Worm (Caenorhabditis elegans) whole organism, L2 larva: Measurements from ENCODE around the gene acl-8.

Source experiments
- C34F6.9 ChIP-seq: fragments of 150-350 bp; optimal IDR thresholded peaks from 2 replicates; lab custom pipeline; 2014; ENCODE audit warnings: missing biosample characterization, missing genetic modification characterization
- F13H6.1 ChIP-seq: sonication (generic microtip); optimal IDR thresholded peaks from 2 replicates; lab custom pipeline; 2016; ENCODE audit warnings: missing genetic modification characterization, missing compliant biosample characterization
- Y55F3AM.14 ChIP-seq: fragments of 200-800 bp; sonication (Bioruptor generic); optimal IDR thresholded peaks from 2 replicates; lab custom pipeline; 2018; ENCODE audit warnings: mild to moderate bottlenecking, missing genetic modification characterization, missing compliant biosample characterization
- ZK546.5 ChIP-seq: sonication (generic microtip); optimal IDR thresholded peaks from 2 replicates; lab custom pipeline; 2017; ENCODE audit warnings: missing biosample characterization, missing genetic modification characterization
- alr-1 ChIP-seq: fragments of 150-350 bp; optimal IDR thresholded peaks from 2 replicates; lab custom pipeline; 2014; ENCODE audit warnings: missing biosample characterization, missing genetic modification characterization
- aly-2 ChIP-seq: fragments of 150-350 bp; optimal IDR thresholded peaks from 2 replicates; lab custom pipeline; 2014; ENCODE audit warnings: missing biosample characterization, missing genetic modification characterization
- ama-1 ChIP-seq: fragments of 150-350 bp; optimal IDR thresholded peaks from 2 replicates; lab custom pipeline; 2018; ENCODE audit warnings: inconsistent platforms
- blmp-1 ChIP-seq: sonication (generic microtip); optimal IDR thresholded peaks from 2 replicates; lab custom pipeline; 2017; ENCODE audit warnings: missing genetic modification characterization, mild to moderate bottlenecking, missing compliant biosample characterization, antibody characterized with exemption, moderate library complexity; ENCODE audit not compliant: insufficient read depth
- ceh-82 ChIP-seq: fragments of 150-350 bp; optimal IDR thresholded peaks from 2 replicates; lab custom pipeline; 2014; ENCODE audit warnings: missing biosample characterization, missing genetic modification characterization
- elt-1 ChIP-seq: fragments of 150-350 bp; optimal IDR thresholded peaks from 2 replicates; lab custom pipeline; 2014; ENCODE audit warnings: missing biosample characterization, missing genetic modification characterization
- fos-1 ChIP-seq: fragments of 150-350 bp; optimal IDR thresholded peaks from 2 replicates; lab custom pipeline; 2014; ENCODE audit warnings: missing biosample characterization, missing genetic modification characterization
- gmeb-1 ChIP-seq: fragments of 150-350 bp; optimal IDR thresholded peaks from 2 replicates; lab custom pipeline; 2014; ENCODE audit warnings: missing biosample characterization, missing genetic modification characterization
- lin-11 ChIP-seq: fragments of 150-350 bp; sonication (generic microtip); optimal IDR thresholded peaks from 2 replicates; lab custom pipeline; 2014; ENCODE audit warnings: missing biosample characterization, missing genetic modification characterization, inconsistent platforms, mixed read lengths
- lin-13 ChIP-seq: fragments of 150-350 bp; optimal IDR thresholded peaks from 2 replicates; lab custom pipeline; 2014; ENCODE audit warnings: missing biosample characterization, missing genetic modification reagents, missing genetic modification characterization
- lin-39 ChIP-seq: fragments of 150-350 bp; optimal IDR thresholded peaks from 2 replicates; lab custom pipeline; 2014; ENCODE audit warnings: missing biosample characterization, missing genetic modification reagents, missing genetic modification characterization
- lsy-2 ChIP-seq, 2 experiments: fragments of 150-350 bp in 1 of 2; sonication (generic microtip) in 1 of 2; optimal IDR thresholded peaks; 2 replicates each; lab custom pipeline; 2014 to 2017; ENCODE audit warnings: missing biosample characterization in 2 of 2, missing genetic modification characterization in 2 of 2
- mab-5 ChIP-seq: fragments of 150-350 bp; optimal IDR thresholded peaks from 2 replicates; lab custom pipeline; 2014; ENCODE audit warnings: missing biosample characterization, missing genetic modification characterization
- mbf-1 ChIP-seq: sonication (generic microtip); optimal IDR thresholded peaks from 2 replicates; lab custom pipeline; 2017; ENCODE audit warnings: missing biosample characterization, missing genetic modification characterization
- mdl-1 ChIP-seq, 2 experiments: fragments of 150-350 bp in 1 of 2; sonication (generic microtip) in 1 of 2; optimal IDR thresholded peaks; 2 replicates each; lab custom pipeline; 2017; ENCODE audit warnings: missing biosample characterization in 2 of 2, missing genetic modification characterization in 2 of 2
- nhr-10 ChIP-seq: sonication (generic microtip); optimal IDR thresholded peaks from 2 replicates; lab custom pipeline; 2017; ENCODE audit warnings: missing biosample characterization, missing genetic modification characterization
- nhr-11 ChIP-seq: fragments of 150-350 bp; optimal IDR thresholded peaks from 2 replicates; lab custom pipeline; 2014; ENCODE audit warnings: missing biosample characterization, missing genetic modification characterization
- nhr-12 ChIP-seq: fragments of 150-350 bp; optimal IDR thresholded peaks from 2 replicates; lab custom pipeline; 2014; ENCODE audit warnings: missing biosample characterization, missing genetic modification characterization
- nhr-129 ChIP-seq: fragments of 150-350 bp; optimal IDR thresholded peaks from 2 replicates; lab custom pipeline; 2014; ENCODE audit warnings: missing biosample characterization, missing genetic modification characterization
- nhr-23 ChIP-seq: fragments of 150-350 bp; optimal IDR thresholded peaks from 2 replicates; lab custom pipeline; 2014; ENCODE audit warnings: missing biosample characterization, missing genetic modification reagents, missing genetic modification characterization
- nhr-237 ChIP-seq: fragments of 150-350 bp; optimal IDR thresholded peaks from 2 replicates; lab custom pipeline; 2014; ENCODE audit warnings: missing biosample characterization, missing genetic modification characterization
- nhr-25 ChIP-seq: fragments of 150-350 bp; sonication (generic microtip); optimal IDR thresholded peaks from 3 replicates; lab custom pipeline; 2014; ENCODE audit warnings: missing biosample characterization, missing genetic modification characterization
- nhr-6 ChIP-seq: fragments of 150-350 bp; optimal IDR thresholded peaks from 2 replicates; lab custom pipeline; 2014; ENCODE audit warnings: missing biosample characterization, missing genetic modification characterization
- peb-1 ChIP-seq: fragments of 150-350 bp; optimal IDR thresholded peaks from 2 replicates; lab custom pipeline; 2014; ENCODE audit warnings: missing biosample characterization, missing genetic modification characterization
- sma-3 ChIP-seq: sonication (generic microtip); optimal IDR thresholded peaks from 2 replicates; lab custom pipeline; 2016; ENCODE audit warnings: missing genetic modification reagents, missing genetic modification characterization, missing compliant biosample characterization
- sma-9 ChIP-seq, 2 experiments: fragments of 150-350 bp in 1 of 2; sonication (generic microtip) in 1 of 2; optimal IDR thresholded peaks; 2 replicates each; lab custom pipeline; 2014 to 2016; ENCODE audit warnings: missing genetic modification characterization in 2 of 2, mild to moderate bottlenecking in 1 of 2, missing biosample characterization in 1 of 2, missing compliant biosample characterization in 1 of 2, missing genetic modification reagents in 1 of 2, moderate library complexity in 1 of 2
- zag-1 ChIP-seq: fragments of 150-350 bp; optimal IDR thresholded peaks from 2 replicates; lab custom pipeline; 2014; ENCODE audit warnings: missing biosample characterization, missing genetic modification characterization
- ztf-1 ChIP-seq: fragments of 200-800 bp; sonication (Bioruptor generic); conservative IDR thresholded peaks from 2 replicates; pipeline ENCODE4 v1.3.6; 2022; ENCODE audit warnings: missing genetic modification characterization, missing compliant biosample characterization
- ztf-11 ChIP-seq: sonication (generic microtip); optimal IDR thresholded peaks from 2 replicates; lab custom pipeline; 2017; ENCODE audit warnings: missing biosample characterization, missing genetic modification characterization

acl-8 gene

DNA sequence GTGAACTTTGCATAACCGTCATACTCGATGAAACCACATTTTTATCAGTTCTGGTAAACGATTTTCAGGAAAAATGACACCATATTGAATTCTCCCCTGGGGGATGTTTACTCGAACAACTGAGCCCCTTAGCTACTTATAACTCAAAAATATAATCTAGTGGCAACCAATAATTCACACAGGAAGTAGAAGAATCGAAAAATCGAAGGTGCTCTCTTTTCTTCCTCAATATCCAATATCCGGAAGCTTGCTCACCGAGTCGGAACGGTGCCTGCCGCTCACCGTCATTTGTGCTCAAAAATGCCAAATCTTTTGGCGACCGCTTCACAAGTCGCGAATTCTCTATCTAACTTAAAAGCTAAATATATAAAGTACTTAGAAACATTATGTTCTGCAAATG, 8.6 kb upstream of the acl-8 start, which contains the start of gene T05H4.3:
Gene T05H4.3, plus strand, starts transcription at position 301 of the 400 bp plus-strand sequence.
- TF ChIP-seq gmeb-1 (tag; lab: Kevin White, UChicago) (no peak), ama-1 (lab: Kevin White, UChicago) (no peak), lin-13 (GFP tag; lab: Kevin White, UChicago) (no peak), nhr-237 (no peak), blmp-1 (no peak), C34F6.9 (tag; lab: Kevin White, UChicago) (no peak), elt-1 (tag; lab: Kevin White, UChicago) (no peak), ztf-1 (GFP tag; lab: Robert Waterston, UW) (no peak), aly-2 (no peak), ceh-82 (no peak), sma-9 (GFP tag; optimal IDR thresholded peaks at IDR 0.05; lab: Kevin White, UChicago) (no peak), sma-9 (tag; optimal IDR thresholded peaks at IDR 0.05; lab: Kevin White, UChicago) (no peak), lin-39 (no peak), mab-5 (tag; lab: Kevin White, UChicago) (no peak)

DNA sequence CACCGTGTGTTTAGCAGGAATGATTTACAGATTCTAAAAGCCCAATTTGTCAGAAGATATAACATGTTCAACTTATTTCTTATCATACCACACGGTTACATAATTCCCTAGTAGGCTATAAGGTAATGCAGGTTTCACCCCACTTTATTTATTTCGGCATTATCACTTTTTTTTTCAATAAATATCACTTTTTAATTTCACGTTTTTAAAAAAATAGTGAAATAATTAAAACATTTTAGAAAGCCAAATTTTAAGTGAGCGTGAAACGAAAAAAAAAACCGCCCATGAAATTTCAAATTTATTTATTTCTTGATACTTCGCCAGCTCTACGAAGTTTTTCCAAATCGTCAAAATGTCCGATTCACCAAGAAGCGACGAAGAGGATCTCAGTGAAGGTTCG, 2.3 kb upstream of the acl-8 start, which contains the start of gene fbxa-196:
Gene fbxa-196, plus strand, starts transcription at position 301 of the 400 bp plus-strand sequence.
- TF ChIP-seq mdl-1 (tag; optimal IDR thresholded peaks at IDR 0.05; lab: Kevin White, UChicago) (no peak), nhr-129 (tag; lab: Kevin White, UChicago) (no peak), mab-5 (tag; lab: Kevin White, UChicago) (no peak), nhr-11 (tag; lab: Kevin White, UChicago) (no peak), zag-1 (tag; lab: Kevin White, UChicago) (no peak), fos-1 (tag; lab: Kevin White, UChicago) (no peak), Y55F3AM.14 (GFP tag; lab: Kevin White, UChicago) (no peak), lin-11 (tag; lab: Kevin White, UChicago) (no peak), lin-39 (no peak), F13H6.1 (tag; lab: Kevin White, UChicago) (no peak), ceh-82 (no peak), nhr-237 (no peak), ztf-11 (no peak), C34F6.9 (tag; lab: Kevin White, UChicago) (no peak), nhr-23 (tag; lab: Kevin White, UChicago) (no peak), nhr-25 (tag; lab: Kevin White, UChicago) (no peak), alr-1 (tag; lab: Kevin White, UChicago) (no peak), peb-1 (no peak), nhr-10 (tag; lab: Kevin White, UChicago) (no peak)
- TF ChIP-seq, all 48 proteins: peak for 0

- TF ChIP-seq F13H6.1 (tag; lab: Kevin White, UChicago) (no peak), mab-5 (tag; lab: Kevin White, UChicago) (no peak), ZK546.5 (no peak), nhr-11 (tag; lab: Kevin White, UChicago) (no peak), nhr-10 (tag; lab: Kevin White, UChicago) (no peak), blmp-1 (no peak), nhr-6 (tag; lab: Kevin White, UChicago) (no peak), nhr-237 (no peak), nhr-12 (no peak), sma-3 (GFP tag; lab: Kevin White, UChicago) (no peak), nhr-25 (tag; lab: Kevin White, UChicago) (no peak), lin-13 (GFP tag; lab: Kevin White, UChicago) (no peak), mbf-1 (tag; lab: Kevin White, UChicago) (no peak), fos-1 (tag; lab: Kevin White, UChicago) (no peak), lsy-2 (tag; optimal IDR thresholded peaks at IDR 0.05; lab: Kevin White, UChicago) (no peak), zag-1 (tag; lab: Kevin White, UChicago) (no peak), elt-1 (tag; lab: Kevin White, UChicago) (no peak)
- TF ChIP-seq, all 48 proteins: peak for 0
Measured at ce11 chrV:6453122-6453521, 2.5 kb downstream of the acl-8 start, which contains the start of gene acl-9. Gene acl-9 (plus strand): TSS chrV:6453226.

DNA sequence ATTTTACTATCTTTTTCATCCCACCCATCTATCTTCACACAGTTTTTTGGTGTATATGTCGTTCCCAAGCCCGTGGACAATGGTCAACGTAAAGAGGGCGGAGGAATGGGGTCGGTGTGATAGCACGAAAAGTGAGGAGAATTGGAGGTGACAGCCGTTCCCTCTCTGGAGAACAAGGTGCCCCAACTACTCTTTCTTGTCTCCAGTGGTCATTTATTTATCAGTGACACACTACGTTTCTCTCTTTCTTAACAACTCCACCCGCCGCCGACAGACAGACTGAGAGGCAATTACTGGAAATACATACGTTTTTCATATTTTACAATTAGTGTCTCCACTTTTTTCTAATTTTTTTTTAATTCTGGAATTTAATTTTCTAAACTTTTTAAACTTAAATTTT, 6.2 kb downstream of the acl-8 start:
- TF ChIP-seq ZK546.5, result no peak
- TF ChIP-seq F13H6.1 (tag; lab: Kevin White, UChicago), result peak; percentile 5
- TF ChIP-seq, all 48 proteins: peak for 1
